Fruit fly (Drosophila melanogaster) whole organism, embryonic: ENCODE results near the gene lbe.

ENCODE experiments used
- Atf6 ChIP-seq: fragments of 200-800 bp; sonication (Bioruptor generic); IDR thresholded peaks from 2 replicates; pipeline ENCODE4 v1.3.6; 2022; ENCODE audit warnings: missing biosample characterization, missing genetic modification characterization
- Bdp1 ChIP-seq: fragments of 200-800 bp; sonication (Bioruptor generic); optimal IDR thresholded peaks from 3 replicates; lab custom pipeline; 2016; ENCODE audit warnings: missing biosample characterization, missing genetic modification characterization
- BtbVII ChIP-seq: fragments of 200-800 bp; sonication (Bioruptor generic); optimal IDR thresholded peaks from 3 replicates; lab custom pipeline; 2017; ENCODE audit warnings: missing biosample characterization, mild to moderate bottlenecking, missing genetic modification characterization
- Bteb2 ChIP-seq: fragments of 200-800 bp; sonication (Bioruptor generic); optimal IDR thresholded peaks from 2 replicates; lab custom pipeline; 2016; ENCODE audit warnings: missing biosample characterization, missing genetic modification characterization
- CG12155 ChIP-seq: fragments of 200-800 bp; sonication (Bioruptor generic); optimal IDR thresholded peaks from 3 replicates; lab custom pipeline; 2016; ENCODE audit warnings: missing biosample characterization, missing genetic modification characterization
- CG13775 ChIP-seq: fragments of 200-800 bp; sonication (Bioruptor generic); optimal IDR thresholded peaks from 3 replicates; lab custom pipeline; 2017; ENCODE audit warnings: missing biosample characterization, mild to moderate bottlenecking, missing genetic modification characterization
- CG17829 ChIP-seq: fragments of 200-800 bp; optimal IDR thresholded peaks from 2 replicates; lab custom pipeline; 2019; ENCODE audit warnings: missing biosample characterization, mild to moderate bottlenecking, missing genetic modification characterization, moderate library complexity
- CG17912 ChIP-seq: fragments of 200-800 bp; sonication (Bioruptor generic); optimal IDR thresholded peaks from 2 replicates; lab custom pipeline; 2018; ENCODE audit warnings: missing biosample characterization, mild to moderate bottlenecking, missing genetic modification characterization
- CG2712 ChIP-seq: fragments of 200-800 bp; optimal IDR thresholded peaks from 3 replicates; lab custom pipeline; 2019; ENCODE audit warnings: missing biosample characterization, mild to moderate bottlenecking, missing genetic modification characterization, moderate library complexity
- CG34376 ChIP-seq: fragments of 200-800 bp; sonication (Bioruptor generic); optimal IDR thresholded peaks from 2 replicates; lab custom pipeline; 2018; ENCODE audit warnings: missing biosample characterization, mild to moderate bottlenecking, missing genetic modification characterization
- CG43689 ChIP-seq: fragments of 200-800 bp; sonication (Bioruptor generic); IDR thresholded peaks from 2 replicates; pipeline ENCODE4 v1.3.6; 2022; ENCODE audit warnings: missing biosample characterization, missing genetic modification characterization
- CG5953 ChIP-seq: fragments of 200-800 bp; sonication (Bioruptor generic); IDR thresholded peaks from 2 replicates; pipeline ENCODE4 v1.3.6; 2022; ENCODE audit warnings: missing biosample characterization, missing genetic modification characterization
- CG6791 ChIP-seq: fragments of 200-800 bp; sonication (Bioruptor generic); IDR thresholded peaks from 3 replicates; pipeline ENCODE4 v1.3.6; 2022; ENCODE audit warnings: missing biosample characterization, missing genetic modification characterization; ENCODE audit not compliant: partially characterized antibody
- CG7745 ChIP-seq: fragments of 200-800 bp; sonication (Bioruptor generic); optimal IDR thresholded peaks from 2 replicates; lab custom pipeline; 2018; ENCODE audit warnings: missing biosample characterization, mild to moderate bottlenecking, missing genetic modification characterization, moderate library complexity
- CG9437 ChIP-seq: fragments of 200-800 bp; sonication (Bioruptor generic); optimal IDR thresholded peaks from 2 replicates; lab custom pipeline; 2018; ENCODE audit warnings: missing biosample characterization, mild to moderate bottlenecking, missing genetic modification characterization
- CG9876 ChIP-seq: fragments of 200-800 bp; sonication (Bioruptor generic); optimal IDR thresholded peaks from 2 replicates; lab custom pipeline; 2016; ENCODE audit warnings: missing biosample characterization, missing genetic modification characterization
- CoRest ChIP-seq: fragments of 200-800 bp; sonication (Bioruptor generic); optimal IDR thresholded peaks from 3 replicates; lab custom pipeline; 2018; ENCODE audit warnings: missing biosample characterization, mild to moderate bottlenecking, missing genetic modification characterization, moderate library complexity
- CrebB ChIP-seq: fragments of 200-800 bp; sonication (Bioruptor generic); optimal IDR thresholded peaks from 3 replicates; lab custom pipeline; 2018; ENCODE audit warnings: missing biosample characterization, mild to moderate bottlenecking, missing genetic modification characterization
- GATAe ChIP-seq: fragments of 200-800 bp; sonication (Bioruptor generic); conservative IDR thresholded peaks from 2 replicates; pipeline ENCODE4 v1.3.6; 2022; ENCODE audit warnings: missing biosample characterization, missing genetic modification characterization
- HLH54F ChIP-seq: fragments of 200-800 bp; sonication (Bioruptor generic); optimal IDR thresholded peaks from 3 replicates; lab custom pipeline; 2016; ENCODE audit warnings: missing biosample characterization, missing genetic modification characterization
- Hr78 ChIP-seq, 2 experiments: fragments of 200-800 bp in 1 of 2; fragments of >200 bp in 1 of 2; sonication (Bioruptor generic) in 1 of 2; optimal IDR thresholded peaks; 2 replicates each; lab custom pipeline; 2017 to 2019; ENCODE audit warnings: missing biosample characterization in 2 of 2, missing genetic modification characterization in 2 of 2, mild to moderate bottlenecking in 1 of 2, moderate library complexity in 1 of 2
- Jarid2 ChIP-seq: fragments of 200-800 bp; sonication (Bioruptor generic); optimal IDR thresholded peaks from 3 replicates; lab custom pipeline; 2017; ENCODE audit warnings: mild to moderate bottlenecking, missing biosample characterization, missing genetic modification reagents, missing genetic modification characterization
- NC2β ChIP-seq: fragments of 200-800 bp; sonication (Bioruptor generic); optimal IDR thresholded peaks from 2 replicates; lab custom pipeline; 2016; ENCODE audit warnings: missing biosample characterization, missing genetic modification characterization
- Pdp1 ChIP-seq, 2 experiments: fragments of 200-800 bp; sonication (Bioruptor generic); optimal IDR thresholded peaks; 3 replicates each; lab custom pipeline; 2016; ENCODE audit warnings: missing biosample characterization in 2 of 2, missing genetic modification characterization in 2 of 2, mild to moderate bottlenecking in 1 of 2, moderate library complexity in 1 of 2
- Ravus ChIP-seq: fragments of 200-800 bp; sonication (Bioruptor generic); IDR thresholded peaks from 2 replicates; pipeline ENCODE4 v1.3.6; 2022; ENCODE audit warnings: missing biosample characterization, missing genetic modification characterization
- Rfx ChIP-seq: fragments of 200-800 bp; sonication (Bioruptor generic); IDR thresholded peaks from 2 replicates; pipeline ENCODE4 v1.3.6; 2022; ENCODE audit warnings: missing biosample characterization, missing genetic modification characterization
- Scr ChIP-seq: fragments of 200-800 bp; sonication (Bioruptor generic); IDR thresholded peaks from 2 replicates; pipeline ENCODE4 v1.3.6; 2022; ENCODE audit warnings: missing biosample characterization, missing genetic modification characterization; ENCODE audit not compliant: partially characterized antibody
- Sox100B ChIP-seq: fragments of 200-800 bp; sonication (Bioruptor generic); optimal IDR thresholded peaks from 3 replicates; lab custom pipeline; 2018; ENCODE audit warnings: missing biosample characterization, mild to moderate bottlenecking, missing genetic modification characterization
- Sox102F ChIP-seq: fragments of 200-800 bp; sonication (Bioruptor generic); optimal IDR thresholded peaks from 2 replicates; lab custom pipeline; 2018; ENCODE audit warnings: missing biosample characterization, mild to moderate bottlenecking, missing genetic modification characterization, moderate library complexity
- Taf1 ChIP-seq: fragments of 200-800 bp; sonication (Bioruptor generic); IDR thresholded peaks from 2 replicates; pipeline ENCODE4 v1.3.6; 2022; ENCODE audit warnings: missing biosample characterization, missing genetic modification characterization
- ash1 ChIP-seq: fragments of 200-800 bp; sonication (Bioruptor generic); optimal IDR thresholded peaks from 2 replicates; lab custom pipeline; 2018; ENCODE audit warnings: missing biosample characterization, mild to moderate bottlenecking, missing genetic modification characterization
- bbx ChIP-seq: fragments of 200-800 bp; sonication (Bioruptor generic); IDR thresholded peaks from 2 replicates; pipeline ENCODE4 v1.3.6; 2022; ENCODE audit warnings: missing biosample characterization, missing genetic modification characterization; ENCODE audit not compliant: partially characterized antibody
- cg ChIP-seq: fragments of 200-800 bp; sonication (Bioruptor generic); optimal IDR thresholded peaks from 3 replicates; lab custom pipeline; 2019; ENCODE audit warnings: missing biosample characterization, mild to moderate bottlenecking, missing genetic modification characterization, moderate library complexity
- chn ChIP-seq: fragments of 200-800 bp; sonication (Bioruptor generic); optimal IDR thresholded peaks from 2 replicates; lab custom pipeline; 2016; ENCODE audit warnings: missing biosample characterization, missing genetic modification characterization
- hbn ChIP-seq: fragments of 200-800 bp; sonication (Bioruptor generic); IDR thresholded peaks from 2 replicates; pipeline ENCODE4 v1.3.6; 2022; ENCODE audit warnings: missing biosample characterization, missing genetic modification characterization; ENCODE audit not compliant: partially characterized antibody
- insv ChIP-seq, 2 experiments: fragments of 200-800 bp; sonication (Bioruptor generic); optimal IDR thresholded peaks; 3 replicates each; lab custom pipeline; 2016 to 2018; ENCODE audit warnings: missing biosample characterization in 2 of 2, missing genetic modification characterization in 2 of 2
- mam ChIP-seq: fragments of 200-800 bp; sonication (Bioruptor generic); optimal IDR thresholded peaks from 3 replicates; lab custom pipeline; 2016; ENCODE audit warnings: missing biosample characterization, missing genetic modification characterization
- mirr ChIP-seq: fragments of 200-800 bp; sonication (Bioruptor generic); optimal IDR thresholded peaks from 3 replicates; lab custom pipeline; 2018; ENCODE audit warnings: missing biosample characterization, mild to moderate bottlenecking, missing genetic modification characterization
- mld ChIP-seq: fragments of 200-800 bp; sonication (Bioruptor generic); IDR thresholded peaks from 3 replicates; pipeline ENCODE4 v1.3.6; 2022; ENCODE audit warnings: missing biosample characterization, missing genetic modification characterization; ENCODE audit not compliant: partially characterized antibody
- p53 ChIP-seq: fragments of 200-800 bp; sonication (Bioruptor generic); optimal IDR thresholded peaks from 2 replicates; lab custom pipeline; 2016; ENCODE audit warnings: missing biosample characterization, missing genetic modification characterization
- repo ChIP-seq: fragments of 200-800 bp; sonication (Bioruptor generic); optimal IDR thresholded peaks from 2 replicates; lab custom pipeline; 2016; ENCODE audit warnings: missing biosample characterization, missing genetic modification characterization
- sens ChIP-seq: fragments of 200-800 bp; sonication (Bioruptor generic); peaks from one replicate; lab custom pipeline; 2016; ENCODE audit warnings: missing biosample characterization, missing genetic modification characterization
- sqz ChIP-seq: fragments of 200-800 bp; sonication (Bioruptor generic); optimal IDR thresholded peaks from 3 replicates; lab custom pipeline; 2018; ENCODE audit warnings: missing biosample characterization, mild to moderate bottlenecking, missing genetic modification characterization
- tll ChIP-seq, 2 experiments: fragments of 200-800 bp in 1 of 2; fragments of >200 bp in 1 of 2; sonication (Bioruptor generic) in 1 of 2; optimal IDR thresholded peaks; 2 replicates each; lab custom pipeline; 2017 to 2019; ENCODE audit warnings: missing biosample characterization in 2 of 2, missing genetic modification characterization in 2 of 2, mild to moderate bottlenecking in 1 of 2, moderate library complexity in 1 of 2
- unc-4 ChIP-seq: fragments of 200-800 bp; sonication (Bioruptor generic); IDR thresholded peaks from 2 replicates; pipeline ENCODE4 v1.3.6; 2022; ENCODE audit warnings: missing biosample characterization, missing genetic modification characterization; ENCODE audit not compliant: partially characterized antibody
- vfl ChIP-seq: fragments of 200-800 bp; sonication (Bioruptor generic); optimal IDR thresholded peaks from 2 replicates; lab custom pipeline; 2016; ENCODE audit warnings: missing biosample characterization, missing genetic modification characterization
- wek ChIP-seq: fragments of 200-800 bp; sonication (Bioruptor generic); optimal IDR thresholded peaks from 3 replicates; lab custom pipeline; 2018; ENCODE audit warnings: missing biosample characterization, mild to moderate bottlenecking, missing genetic modification characterization, moderate library complexity
- z ChIP-seq: fragments of 200-800 bp; sonication (Bioruptor generic); IDR thresholded peaks from 3 replicates; pipeline ENCODE4 v1.3.6; 2022; ENCODE audit warnings: missing biosample characterization, missing genetic modification characterization
- zen ChIP-seq: fragments of 200-800 bp; sonication (Bioruptor generic); optimal IDR thresholded peaks from 3 replicates; lab custom pipeline; 2018; ENCODE audit warnings: missing biosample characterization, mild to moderate bottlenecking, missing genetic modification characterization, moderate library complexity

Gene lbe

DNA sequence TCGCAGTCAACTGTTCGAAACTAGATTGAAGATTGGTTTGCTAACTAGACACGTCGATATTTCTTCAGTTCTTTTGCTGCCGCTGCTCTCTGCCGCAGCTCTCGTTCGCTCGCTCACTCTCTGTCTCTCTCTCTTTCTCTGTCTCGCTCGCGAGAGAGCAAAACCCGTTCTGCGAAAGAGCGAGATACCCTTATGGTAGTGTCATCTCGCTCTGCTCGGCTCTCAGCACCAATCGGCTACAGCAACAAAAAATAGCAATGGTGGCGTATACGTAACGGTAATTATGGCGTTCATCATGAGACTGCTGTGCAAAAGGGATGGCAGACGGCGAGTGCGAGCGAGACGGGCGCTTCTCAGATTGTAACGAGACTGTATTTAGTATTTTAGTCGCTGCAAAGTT is at the start of gene lbe (continued):
- TF ChIP-seq Sox102F (GFP tag; lab: Kevin White, UChicago) (no peak), vfl (no peak), CG7745 (peak; percentile 31), CrebB (peak; percentile 36), Bdp1 (GFP tag; lab: Kevin White, UChicago) (no peak), zen (tag; lab: Kevin White, UChicago) (peak; percentile 64), GATAe (GFP tag; lab: Robert Waterston, UW) (no peak), CG34376 (no peak), CG6791 (GFP tag; lab: Robert Waterston, UW) (peak; percentile 72; the same call in 2 of the 3 replicates), CG5953 (GFP tag; lab: Robert Waterston, UW) (no peak), Atf6 (GFP tag; lab: Robert Waterston, UW) (0 out of 2 replicates have a peak, but pooled peaks have one; percentile 31), Hr78 (GFP tag; optimal IDR thresholded peaks at IDR 0.05; lab: Kevin White, UChicago) (no peak), Pdp1 (GFP tag; optimal IDR thresholded peaks at IDR 0.05; lab: Kevin White, UChicago) (peak in 1 of 2 experiments; percentile 97), wek (GFP tag; lab: Kevin White, UChicago) (peak; percentile 23), mirr (GFP tag; lab: Kevin White, UChicago) (peak; percentile 7), CG2712 (tag; lab: Kevin White, UChicago) (no peak), repo (GFP tag; lab: Kevin White, UChicago) (no peak), z (GFP tag; lab: Robert Waterston, UW) (peak; percentile 61; the same call in 2 of the 3 replicates), p53 (GFP tag; lab: Kevin White, UChicago) (no peak), sqz (GFP tag; lab: Kevin White, UChicago) (peak; percentile 75), Jarid2 (GFP tag; lab: Kevin White, UChicago) (peak; percentile 66), unc-4 (GFP tag; lab: Robert Waterston, UW) (0 out of 2 replicates have a peak, but pooled peaks have one; percentile 27), Bteb2 (GFP tag; lab: Kevin White, UChicago) (no peak), Taf1 (GFP tag; lab: Robert Waterston, UW) (no peak), CG43689 (no peak), tll (GFP tag; optimal IDR thresholded peaks at IDR 0.05; lab: Kevin White, UChicago) (peak in 1 of 2 experiments; percentile 59), mam (no peak), CG13775 (GFP tag; lab: Kevin White, UChicago) (no peak), Ravus (GFP tag; lab: Robert Waterston, UW) (no peak), ash1 (no peak), NC2β (GFP tag; lab: Kevin White, UChicago) (no peak), CG17912 (peak; percentile 2), chn (GFP tag; lab: Kevin White, UChicago) (no peak), sens (GFP tag; lab: Kevin White, UChicago) (peak; percentile 61), insv (GFP tag; optimal IDR thresholded peaks at IDR 0.05; lab: Kevin White, UChicago) (peak in 1 of 2 experiments; percentile 73), CG17829 (tag; lab: Kevin White, UChicago) (peak; percentile 29), CoRest (tag; lab: Kevin White, UChicago) (peak; percentile 76), HLH54F (GFP tag; lab: Kevin White, UChicago) (no peak), Rfx (0 out of 2 replicates have a peak, but pooled peaks have one; percentile 6), Scr (GFP tag; lab: Robert Waterston, UW) (peak; percentile 51), bbx (GFP tag; lab: Robert Waterston, UW) (peak; percentile 63), Sox100B (GFP tag; lab: Kevin White, UChicago) (no peak), cg (GFP tag; lab: Kevin White, UChicago) (peak; percentile 52), hbn (GFP tag; lab: Robert Waterston, UW) (peak; percentile 39; the same call in 1 of the 2 replicates), mld (GFP tag; lab: Robert Waterston, UW) (peak; percentile 77; the same call in 1 of the 3 replicates), CG12155 (GFP tag; lab: Kevin White, UChicago) (peak; percentile 95), BtbVII (GFP tag; lab: Kevin White, UChicago) (peak; percentile 39), CG9437 (peak; percentile 26), CG9876 (GFP tag; lab: Kevin White, UChicago) (no peak)
